Fruit fly (Drosophila melanogaster) whole organism, embryonic: ENCODE results near the gene Shmt.

ENCODE experiments used
- Aef1 ChIP-seq: fragments of 200-800 bp; sonication (Bioruptor generic); IDR thresholded peaks from 3 replicates; pipeline ENCODE4 v1.3.6; 2022; ENCODE audit warnings: missing biosample characterization, missing genetic modification characterization
- BEAF-32 ChIP-seq: fragments of 200-800 bp; sonication (Bioruptor generic); optimal IDR thresholded peaks from 3 replicates; lab custom pipeline; 2017; ENCODE audit warnings: missing biosample characterization, missing genetic modification characterization, mild to moderate bottlenecking, moderate library complexity, missing genetic modification reagents
- CG10209 ChIP-seq: fragments of 200-800 bp; sonication (Bioruptor generic); optimal IDR thresholded peaks from 3 replicates; lab custom pipeline; 2017; ENCODE audit warnings: missing biosample characterization, mild to moderate bottlenecking, missing genetic modification characterization, missing genetic modification reagents
- CG12104 ChIP-seq: fragments of 200-800 bp; sonication (Bioruptor generic); optimal IDR thresholded peaks from 3 replicates; lab custom pipeline; 2016; ENCODE audit warnings: missing biosample characterization, missing genetic modification characterization
- CG12299 ChIP-seq: fragments of 200-800 bp; sonication (Bioruptor generic); optimal IDR thresholded peaks from 2 replicates; lab custom pipeline; 2018; ENCODE audit warnings: missing biosample characterization, mild to moderate bottlenecking, missing genetic modification characterization
- CG15696 ChIP-seq: fragments of 200-800 bp; sonication (Bioruptor generic); optimal IDR thresholded peaks from 2 replicates; lab custom pipeline; 2019; ENCODE audit warnings: missing biosample characterization, mild to moderate bottlenecking, missing genetic modification characterization, moderate library complexity
- CG1602 ChIP-seq: fragments of 200-800 bp; sonication (Bioruptor generic); optimal IDR thresholded peaks from 3 replicates; lab custom pipeline; 2016; ENCODE audit warnings: missing biosample characterization, missing genetic modification characterization
- CG17802 ChIP-seq: fragments of 200-800 bp; sonication (Bioruptor generic); optimal IDR thresholded peaks from 2 replicates; lab custom pipeline; 2018; ENCODE audit warnings: missing biosample characterization, mild to moderate bottlenecking, missing genetic modification characterization, moderate library complexity
- CG1792 ChIP-seq: fragments of 200-800 bp; sonication (Bioruptor generic); optimal IDR thresholded peaks from 2 replicates; lab custom pipeline; 2016; ENCODE audit warnings: missing biosample characterization, missing genetic modification characterization
- CG18619 ChIP-seq: fragments of 200-800 bp; sonication (Bioruptor generic); optimal IDR thresholded peaks from 3 replicates; lab custom pipeline; 2017; ENCODE audit warnings: missing biosample characterization, mild to moderate bottlenecking, missing genetic modification characterization
- CG32767 ChIP-seq: fragments of 200-800 bp; sonication (Bioruptor generic); IDR thresholded peaks from 2 replicates; pipeline ENCODE4 v1.3.6; 2022; ENCODE audit warnings: missing biosample characterization, missing genetic modification characterization
- CG3726 ChIP-seq: fragments of 200-800 bp; sonication (Bioruptor generic); IDR thresholded peaks from 3 replicates; pipeline ENCODE4, ENCODE4 v1.3.6; 2022; ENCODE audit warnings: missing biosample characterization, missing genetic modification characterization
- CG3847 ChIP-seq: fragments of 200-800 bp; sonication (Bioruptor generic); IDR thresholded peaks from 2 replicates; pipeline ENCODE4 v1.3.6; 2022; ENCODE audit warnings: missing biosample characterization, missing genetic modification characterization
- CG4328 ChIP-seq: fragments of 200-800 bp; sonication (Bioruptor generic); optimal IDR thresholded peaks from 3 replicates; lab custom pipeline; 2017; ENCODE audit warnings: missing biosample characterization, missing genetic modification reagents, missing genetic modification characterization
- CG4360 ChIP-seq: fragments of 200-800 bp; sonication (Bioruptor generic); IDR thresholded peaks from 2 replicates; pipeline ENCODE4 v1.3.6; 2022; ENCODE audit warnings: missing biosample characterization, missing genetic modification characterization
- CG4617 ChIP-seq: fragments of 200-800 bp; sonication (Bioruptor generic); optimal IDR thresholded peaks from 3 replicates; lab custom pipeline; 2016; ENCODE audit warnings: missing biosample characterization, missing genetic modification characterization, borderline replicate concordance
- CG7271 ChIP-seq: fragments of 200-800 bp; sonication (Bioruptor generic); optimal IDR thresholded peaks from 2 replicates; lab custom pipeline; 2018; ENCODE audit warnings: missing biosample characterization, mild to moderate bottlenecking, missing genetic modification characterization, moderate library complexity
- CG8924 ChIP-seq: fragments of 200-800 bp; optimal IDR thresholded peaks from 3 replicates; lab custom pipeline; 2019; ENCODE audit warnings: missing biosample characterization, mild to moderate bottlenecking, missing genetic modification characterization, moderate library complexity
- CTCF ChIP-seq: fragments of 200-800 bp; sonication (Bioruptor generic); optimal IDR thresholded peaks from 2 replicates; lab custom pipeline; 2017; ENCODE audit warnings: missing biosample characterization, mild to moderate bottlenecking, missing genetic modification characterization, moderate library complexity
- CoRest ChIP-seq: fragments of 200-800 bp; sonication (Bioruptor generic); optimal IDR thresholded peaks from 3 replicates; lab custom pipeline; 2018; ENCODE audit warnings: missing biosample characterization, mild to moderate bottlenecking, missing genetic modification characterization, moderate library complexity
- Dad ChIP-seq: fragments of 200-800 bp; sonication (Bioruptor generic); optimal IDR thresholded peaks from 3 replicates; lab custom pipeline; 2016; ENCODE audit warnings: missing biosample characterization, missing genetic modification characterization
- HLH54F ChIP-seq: fragments of 200-800 bp; sonication (Bioruptor generic); optimal IDR thresholded peaks from 3 replicates; lab custom pipeline; 2016; ENCODE audit warnings: missing biosample characterization, missing genetic modification characterization
- Hr51 ChIP-seq, 2 experiments: fragments of 200-800 bp; sonication (Bioruptor generic); optimal IDR thresholded peaks; 2 replicates in 1 of 2; 3 replicates in 1 of 2; lab custom pipeline; 2016 to 2018; ENCODE audit warnings: missing biosample characterization in 2 of 2, missing genetic modification characterization in 2 of 2, mild to moderate bottlenecking in 1 of 2, moderate library complexity in 1 of 2
- MESR4 ChIP-seq: fragments of 200-800 bp; sonication (Bioruptor generic); optimal IDR thresholded peaks from 2 replicates; lab custom pipeline; 2018; ENCODE audit warnings: missing biosample characterization, mild to moderate bottlenecking, missing genetic modification characterization, moderate library complexity
- Mad ChIP-seq: fragments of 200-800 bp; sonication (Bioruptor generic); optimal IDR thresholded peaks from 2 replicates; lab custom pipeline; 2016; ENCODE audit warnings: missing biosample characterization, missing genetic modification characterization
- Med ChIP-seq: fragments of 200-800 bp; sonication (Bioruptor generic); peaks from one replicate; lab custom pipeline; 2016; ENCODE audit warnings: missing biosample characterization, missing genetic modification characterization, mild to moderate bottlenecking, inconsistent platforms, moderate library complexity
- Oaz ChIP-seq: fragments of 200-800 bp; sonication (Bioruptor generic); IDR thresholded peaks from 2 replicates; pipeline ENCODE4 v1.3.6; 2022; ENCODE audit warnings: missing biosample characterization, missing genetic modification characterization
- Sox102F ChIP-seq: fragments of 200-800 bp; sonication (Bioruptor generic); optimal IDR thresholded peaks from 2 replicates; lab custom pipeline; 2018; ENCODE audit warnings: missing biosample characterization, mild to moderate bottlenecking, missing genetic modification characterization, moderate library complexity
- Taf1 ChIP-seq: fragments of 200-800 bp; sonication (Bioruptor generic); IDR thresholded peaks from 2 replicates; pipeline ENCODE4 v1.3.6; 2022; ENCODE audit warnings: missing biosample characterization, missing genetic modification characterization
- amos ChIP-seq: fragments of 200-800 bp; sonication (Bioruptor generic); IDR thresholded peaks from 2 replicates; pipeline ENCODE4 v1.3.6; 2022; ENCODE audit warnings: missing biosample characterization, missing genetic modification characterization; ENCODE audit not compliant: partially characterized antibody
- ara ChIP-seq: fragments of 200-800 bp; sonication (Bioruptor generic); IDR thresholded peaks from 2 replicates; pipeline ENCODE4 v1.3.6; 2022; ENCODE audit warnings: missing biosample characterization, missing genetic modification characterization
- bcd ChIP-seq: fragments of 200-800 bp; sonication (Bioruptor generic); optimal IDR thresholded peaks from 2 replicates; lab custom pipeline; 2017; ENCODE audit warnings: missing biosample characterization, mild to moderate bottlenecking, missing genetic modification characterization
- chn ChIP-seq: fragments of 200-800 bp; sonication (Bioruptor generic); optimal IDR thresholded peaks from 2 replicates; lab custom pipeline; 2016; ENCODE audit warnings: missing biosample characterization, missing genetic modification characterization
- eve ChIP-seq, 2 experiments: fragments of >200 bp; optimal IDR thresholded peaks; 2 replicates each; lab custom pipeline; 2017; ENCODE audit warnings: missing biosample characterization in 2 of 2, missing genetic modification characterization in 2 of 2
- grn ChIP-seq: fragments of 200-800 bp; sonication (Bioruptor generic); optimal IDR thresholded peaks from 3 replicates; lab custom pipeline; 2017; ENCODE audit warnings: missing biosample characterization, missing genetic modification characterization
- insv ChIP-seq, 2 experiments: fragments of 200-800 bp; sonication (Bioruptor generic); optimal IDR thresholded peaks; 3 replicates each; lab custom pipeline; 2016 to 2018; ENCODE audit warnings: missing biosample characterization in 2 of 2, missing genetic modification characterization in 2 of 2
- jigr1 ChIP-seq: fragments of 200-800 bp; sonication (Bioruptor generic); IDR thresholded peaks from 3 replicates; pipeline ENCODE4 v1.3.6; 2022; ENCODE audit warnings: missing biosample characterization, missing genetic modification characterization
- jumu ChIP-seq: fragments of 200-800 bp; sonication (Bioruptor generic); optimal IDR thresholded peaks from 3 replicates; lab custom pipeline; 2016; ENCODE audit warnings: missing biosample characterization, missing genetic modification characterization
- lbe ChIP-seq: fragments of 200-800 bp; sonication (Bioruptor generic); optimal IDR thresholded peaks from 2 replicates; lab custom pipeline; 2016; ENCODE audit warnings: missing biosample characterization, mild to moderate bottlenecking, missing genetic modification characterization
- pnt ChIP-seq: fragments of 200-800 bp; sonication (Bioruptor generic); optimal IDR thresholded peaks from 3 replicates; lab custom pipeline; 2016; ENCODE audit warnings: missing biosample characterization, missing genetic modification characterization
- shn ChIP-seq: fragments of 200-800 bp; sonication (Bioruptor generic); optimal IDR thresholded peaks from 3 replicates; lab custom pipeline; 2016; ENCODE audit warnings: missing biosample characterization, missing genetic modification characterization
- tin ChIP-seq: fragments of 200-800 bp; sonication (Bioruptor generic); optimal IDR thresholded peaks from 3 replicates; lab custom pipeline; 2016; ENCODE audit warnings: missing biosample characterization, missing genetic modification characterization
- tll ChIP-seq, 2 experiments: fragments of 200-800 bp in 1 of 2; fragments of >200 bp in 1 of 2; sonication (Bioruptor generic) in 1 of 2; optimal IDR thresholded peaks; 2 replicates each; lab custom pipeline; 2017 to 2019; ENCODE audit warnings: missing biosample characterization in 2 of 2, missing genetic modification characterization in 2 of 2, mild to moderate bottlenecking in 1 of 2, moderate library complexity in 1 of 2
- trh ChIP-seq: fragments of 200-800 bp; sonication (Bioruptor generic); optimal IDR thresholded peaks from 2 replicates; lab custom pipeline; 2016; ENCODE audit warnings: missing biosample characterization, missing genetic modification characterization
- zfh1 ChIP-seq: fragments of 200-800 bp; sonication (Bioruptor generic); IDR thresholded peaks from 3 replicates; pipeline ENCODE4 v1.3.6; 2022; ENCODE audit warnings: missing biosample characterization, missing genetic modification characterization

The Shmt gene

DNA sequence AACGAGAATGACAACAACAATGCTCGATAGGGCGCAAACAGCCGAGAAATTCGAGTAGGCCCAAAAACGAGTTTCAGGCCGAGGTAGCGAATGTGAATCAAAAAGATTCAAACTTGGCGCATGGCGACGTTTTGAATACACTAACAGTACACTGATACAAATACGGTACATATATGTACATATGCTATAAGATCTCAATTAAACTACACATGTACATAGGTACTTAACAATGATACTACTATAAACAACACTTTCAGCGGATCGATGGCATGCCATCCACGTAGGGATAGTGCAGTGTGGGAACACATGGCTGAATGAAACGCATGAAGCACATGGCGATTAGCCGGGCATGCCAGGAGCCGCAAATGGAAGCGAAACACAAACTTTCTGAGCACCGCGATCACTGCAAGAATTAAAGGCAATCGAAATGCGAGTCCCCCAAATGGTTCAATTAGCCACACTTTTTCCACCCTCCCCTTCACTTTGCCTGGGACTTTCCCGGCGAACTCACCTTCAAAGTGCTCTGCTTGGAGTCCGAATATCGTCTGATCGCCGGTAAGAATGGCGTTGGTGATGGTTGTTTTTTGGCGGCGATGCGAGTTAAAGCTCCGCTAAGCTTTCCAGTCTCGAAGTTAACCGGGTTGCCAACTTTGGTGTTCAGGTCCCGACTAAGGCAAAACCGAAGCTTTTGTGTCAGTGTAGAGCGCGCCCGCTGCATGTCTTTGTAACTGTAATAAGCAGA, 674 bp downstream of the Shmt start (continued):
- TF ChIP-seq CG32767 (0 out of 2 replicates have a peak, but pooled peaks have one; percentile 15), jigr1 (no peak), grn (GFP tag; lab: Kevin White, UChicago) (no peak), MESR4 (GFP tag; lab: Kevin White, UChicago) (peak; percentile 4), HLH54F (no peak), Oaz (GFP tag; lab: Robert Waterston, UW) (no peak), tin (GFP tag; lab: Kevin White, UChicago) (no peak), CG7271 (no peak), Taf1 (GFP tag; lab: Robert Waterston, UW) (no peak), CG3726 (GFP tag; lab: Robert Waterston, UW) (0 out of 3 replicates have a peak, but pooled peaks have one; percentile 5), CG4617 (GFP tag; lab: Kevin White, UChicago) (no peak), CG10209 (GFP tag; lab: Kevin White, UChicago) (no peak), shn (no peak), Mad (GFP tag; lab: Kevin White, UChicago) (no peak), CG12299 (no peak), CG17802 (tag; lab: Kevin White, UChicago) (no peak), amos (GFP tag; lab: Robert Waterston, UW) (peak; percentile 63; the same call in 1 of the 2 replicates), CG8924 (no peak), CG1602 (no peak), CG12104 (GFP tag; lab: Kevin White, UChicago) (no peak), CTCF (GFP tag; lab: Kevin White, UChicago) (peak; percentile 77), Hr51 (GFP tag; optimal IDR thresholded peaks at IDR 0.05; lab: Kevin White, UChicago) (no peak), Dad (GFP tag; lab: Kevin White, UChicago) (no peak), CG4328 (GFP tag; lab: Kevin White, UChicago) (no peak), pnt (no peak), Aef1 (GFP tag; lab: Robert Waterston, UW) (no peak), CG18619 (GFP tag; lab: Kevin White, UChicago) (no peak), ara (GFP tag; lab: Robert Waterston, UW) (no peak), lbe (GFP tag; lab: Kevin White, UChicago) (peak; percentile 7), CG15696 (tag; lab: Kevin White, UChicago) (no peak), CG4360 (no peak), jumu (GFP tag; lab: Kevin White, UChicago) (no peak), insv (GFP tag; optimal IDR thresholded peaks at IDR 0.05; lab: Kevin White, UChicago) (no peak), zfh1 (GFP tag; lab: Robert Waterston, UW) (0 out of 3 replicates have a peak, but pooled peaks have one; percentile 17), BEAF-32 (GFP tag; lab: Kevin White, UChicago) (peak; percentile 56), Med (GFP tag; lab: Kevin White, UChicago) (peak; percentile 84), CG1792 (no peak), trh (GFP tag; lab: Kevin White, UChicago) (no peak), chn (GFP tag; lab: Kevin White, UChicago) (no peak), bcd (GFP tag; lab: Kevin White, UChicago) (no peak), CoRest (tag; lab: Kevin White, UChicago) (no peak), tll (GFP tag; optimal IDR thresholded peaks at IDR 0.05; lab: Kevin White, UChicago) (no peak), CG3847 (no peak), eve (GFP tag; optimal IDR thresholded peaks at IDR 0.05; lab: Kevin White, UChicago) (no peak), Sox102F (GFP tag; lab: Kevin White, UChicago) (no peak)
